Worm (Caenorhabditis elegans): ENCODE data around the gene lhfp-4.

DNA sequence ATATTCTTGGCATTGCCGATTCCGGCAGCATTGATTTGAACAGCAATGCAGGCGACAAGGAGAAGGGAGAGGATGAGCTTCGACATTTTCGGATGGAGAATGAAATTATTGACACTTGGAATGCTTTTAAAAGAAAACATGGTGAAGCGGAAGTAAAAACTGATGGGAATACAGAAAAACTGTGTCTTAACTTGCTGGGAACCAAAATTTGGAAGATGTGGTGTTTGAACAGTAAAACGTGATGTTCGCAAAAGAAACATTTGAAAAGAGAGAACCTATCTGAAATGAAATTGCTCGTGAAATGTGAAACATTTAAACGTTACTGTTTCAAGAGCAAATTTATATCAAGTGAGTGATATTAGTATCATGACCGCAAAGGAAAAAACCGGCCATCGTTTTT is 10.7 kb upstream of the lhfp-4 start, which contains the start of gene F26D10.13:
- TF ChIP-seq mab-5 (tag; optimal IDR thresholded peaks at IDR 0.05) (no peak), nhr-28 (tag; optimal IDR thresholded peaks at IDR 0.05) (no peak)
